Fruit fly (Drosophila melanogaster) whole organism, embryonic: ENCODE measurements around the gene CG3348.

Experiments used
- CG10147 ChIP-seq: fragments of 200-800 bp; sonication (Bioruptor generic); optimal IDR thresholded peaks from 2 replicates; lab custom pipeline; 2019; ENCODE audit warnings: missing biosample characterization, mild to moderate bottlenecking, missing genetic modification characterization, moderate library complexity
- CG10959 ChIP-seq: fragments of 200-800 bp; sonication (Bioruptor generic); IDR thresholded peaks from 2 replicates; pipeline ENCODE4 v1.3.6; 2022; ENCODE audit warnings: missing biosample characterization, missing genetic modification characterization
- CG10979 ChIP-seq: fragments of 200-800 bp; sonication (Bioruptor generic); optimal IDR thresholded peaks from 2 replicates; lab custom pipeline; 2018; ENCODE audit warnings: missing biosample characterization, mild to moderate bottlenecking, missing genetic modification characterization, moderate library complexity
- CG11085 ChIP-seq: fragments of 200-800 bp; sonication (Bioruptor generic); IDR thresholded peaks from 2 replicates; pipeline ENCODE4 v1.3.6; 2022; ENCODE audit warnings: missing biosample characterization, missing genetic modification characterization
- CG11398 ChIP-seq: fragments of 200-800 bp; sonication (Bioruptor generic); optimal IDR thresholded peaks from 2 replicates; lab custom pipeline; 2016; ENCODE audit warnings: missing biosample characterization, missing genetic modification characterization
- CG11456 ChIP-seq: fragments of 200-800 bp; sonication (Bioruptor generic); IDR thresholded peaks from 3 replicates; pipeline ENCODE4 v1.3.6; 2022; ENCODE audit warnings: missing biosample characterization, missing genetic modification characterization
- CG12071 ChIP-seq: fragments of 200-800 bp; sonication (Bioruptor generic); optimal IDR thresholded peaks from 3 replicates; lab custom pipeline; 2018; ENCODE audit warnings: missing biosample characterization, mild to moderate bottlenecking, missing genetic modification characterization
- CG12219 ChIP-seq: fragments of 200-800 bp; sonication (Bioruptor generic); optimal IDR thresholded peaks from 3 replicates; lab custom pipeline; 2018; ENCODE audit warnings: missing biosample characterization, mild to moderate bottlenecking, missing genetic modification characterization
- CG13775 ChIP-seq: fragments of 200-800 bp; sonication (Bioruptor generic); optimal IDR thresholded peaks from 3 replicates; lab custom pipeline; 2017; ENCODE audit warnings: missing biosample characterization, mild to moderate bottlenecking, missing genetic modification characterization
- CG15479 ChIP-seq: fragments of 200-800 bp; sonication (Bioruptor generic); optimal IDR thresholded peaks from 3 replicates; lab custom pipeline; 2019; ENCODE audit warnings: missing biosample characterization, mild to moderate bottlenecking, missing genetic modification characterization, moderate library complexity
- CG17328 ChIP-seq: fragments of 200-800 bp; sonication (Bioruptor generic); IDR thresholded peaks from 2 replicates; pipeline ENCODE4 v1.3.6; 2022; ENCODE audit warnings: missing biosample characterization, missing genetic modification characterization
- CG17612 ChIP-seq: fragments of 200-800 bp; sonication (Bioruptor generic); IDR thresholded peaks from 2 replicates; pipeline ENCODE4 v1.3.6; 2022; ENCODE audit warnings: missing biosample characterization, missing genetic modification characterization
- CG17802 ChIP-seq: fragments of 200-800 bp; sonication (Bioruptor generic); optimal IDR thresholded peaks from 2 replicates; lab custom pipeline; 2018; ENCODE audit warnings: missing biosample characterization, mild to moderate bottlenecking, missing genetic modification characterization, moderate library complexity
- CG1792 ChIP-seq: fragments of 200-800 bp; sonication (Bioruptor generic); optimal IDR thresholded peaks from 2 replicates; lab custom pipeline; 2016; ENCODE audit warnings: missing biosample characterization, missing genetic modification characterization
- CG18262 ChIP-seq: fragments of 200-800 bp; optimal IDR thresholded peaks from 3 replicates; lab custom pipeline; 2019; ENCODE audit warnings: missing biosample characterization, mild to moderate bottlenecking, missing genetic modification characterization, moderate library complexity
- CG42726 ChIP-seq: fragments of 200-800 bp; sonication (Bioruptor generic); IDR thresholded peaks from 2 replicates; pipeline ENCODE4 v1.3.6; 2022; ENCODE audit warnings: missing biosample characterization, missing genetic modification characterization; ENCODE audit not compliant: partially characterized antibody
- CG4282 ChIP-seq: fragments of 200-800 bp; sonication (Bioruptor generic); optimal IDR thresholded peaks from 2 replicates; lab custom pipeline; 2016; ENCODE audit warnings: missing biosample characterization, missing genetic modification characterization
- CG8359 ChIP-seq: fragments of 200-800 bp; sonication (Bioruptor generic); optimal IDR thresholded peaks from 2 replicates; lab custom pipeline; 2017; ENCODE audit warnings: missing biosample characterization, mild to moderate bottlenecking, missing genetic modification characterization, borderline replicate concordance
- CG9437 ChIP-seq: fragments of 200-800 bp; sonication (Bioruptor generic); optimal IDR thresholded peaks from 2 replicates; lab custom pipeline; 2018; ENCODE audit warnings: missing biosample characterization, mild to moderate bottlenecking, missing genetic modification characterization
- D19A ChIP-seq: fragments of 200-800 bp; optimal IDR thresholded peaks from 3 replicates; lab custom pipeline; 2019; ENCODE audit warnings: missing biosample characterization, mild to moderate bottlenecking, missing genetic modification characterization, moderate library complexity
- Dref ChIP-seq: fragments of 200-800 bp; sonication (Bioruptor generic); IDR thresholded peaks from 2 replicates; pipeline ENCODE4 v1.3.6; 2022; ENCODE audit warnings: missing biosample characterization, missing genetic modification characterization
- ERR ChIP-seq: fragments of 200-800 bp; sonication (Bioruptor generic); optimal IDR thresholded peaks from 2 replicates; lab custom pipeline; 2016; ENCODE audit warnings: missing biosample characterization, missing genetic modification characterization
- Gug ChIP-seq: fragments of 200-800 bp; sonication (Bioruptor generic); IDR thresholded peaks from 4 replicates; pipeline ENCODE4 v1.3.6; 2022; ENCODE audit warnings: missing biosample characterization, missing genetic modification characterization
- HLH54F ChIP-seq: fragments of 200-800 bp; sonication (Bioruptor generic); optimal IDR thresholded peaks from 3 replicates; lab custom pipeline; 2016; ENCODE audit warnings: missing biosample characterization, missing genetic modification characterization
- Hr39 ChIP-seq: fragments of >200 bp; optimal IDR thresholded peaks from 2 replicates; lab custom pipeline; 2017
- MBD-R2 ChIP-seq: fragments of 200-800 bp; sonication (Bioruptor generic); IDR thresholded peaks from 2 replicates; pipeline ENCODE4 v1.3.6; 2022; ENCODE audit warnings: missing biosample characterization, missing genetic modification characterization
- Mad ChIP-seq: fragments of 200-800 bp; sonication (Bioruptor generic); optimal IDR thresholded peaks from 2 replicates; lab custom pipeline; 2016; ENCODE audit warnings: missing biosample characterization, missing genetic modification characterization
- Optix ChIP-seq: fragments of 200-800 bp; sonication (Bioruptor generic); IDR thresholded peaks from 3 replicates; pipeline ENCODE4 v1.3.6; 2022; ENCODE audit warnings: missing biosample characterization, missing genetic modification characterization
- Sox102F ChIP-seq: fragments of 200-800 bp; sonication (Bioruptor generic); optimal IDR thresholded peaks from 2 replicates; lab custom pipeline; 2018; ENCODE audit warnings: missing biosample characterization, mild to moderate bottlenecking, missing genetic modification characterization, moderate library complexity
- Spps ChIP-seq: fragments of 200-800 bp; sonication (Bioruptor generic); optimal IDR thresholded peaks from 2 replicates; lab custom pipeline; 2018; ENCODE audit warnings: missing biosample characterization, mild to moderate bottlenecking, missing genetic modification characterization
- TFAM ChIP-seq: fragments of 200-800 bp; sonication (Bioruptor generic); optimal IDR thresholded peaks from 2 replicates; lab custom pipeline; 2017; ENCODE audit warnings: missing biosample characterization, missing genetic modification characterization, inconsistent platforms
- Usf ChIP-seq: fragments of 200-800 bp; sonication (Bioruptor generic); optimal IDR thresholded peaks from 2 replicates; lab custom pipeline; 2017; ENCODE audit warnings: missing genotype, missing biosample characterization, missing genetic modification characterization
- YL-1 ChIP-seq: fragments of 200-800 bp; sonication (Bioruptor generic); optimal IDR thresholded peaks from 3 replicates; lab custom pipeline; 2017; ENCODE audit warnings: missing biosample characterization, mild to moderate bottlenecking, missing genetic modification characterization
- ap ChIP-seq: fragments of 200-800 bp; sonication (Bioruptor generic); IDR thresholded peaks from 2 replicates; pipeline ENCODE4 v1.3.6; 2022; ENCODE audit warnings: missing biosample characterization, missing genetic modification characterization
- ara ChIP-seq: fragments of 200-800 bp; sonication (Bioruptor generic); IDR thresholded peaks from 2 replicates; pipeline ENCODE4 v1.3.6; 2022; ENCODE audit warnings: missing biosample characterization, missing genetic modification characterization
- bcd ChIP-seq: fragments of 200-800 bp; sonication (Bioruptor generic); optimal IDR thresholded peaks from 2 replicates; lab custom pipeline; 2017; ENCODE audit warnings: missing biosample characterization, mild to moderate bottlenecking, missing genetic modification characterization
- bsh ChIP-seq, 2 experiments: fragments of 200-800 bp; sonication (Bioruptor generic); optimal IDR thresholded peaks; 2 replicates each; lab custom pipeline; 2017 to 2018; ENCODE audit warnings: mild to moderate bottlenecking in 2 of 2, missing biosample characterization in 2 of 2, missing genetic modification characterization in 2 of 2, moderate library complexity in 1 of 2
- chm ChIP-seq: fragments of 200-800 bp; sonication (Bioruptor generic); IDR thresholded peaks from 2 replicates; pipeline ENCODE4 v1.3.6; 2022; ENCODE audit warnings: missing biosample characterization, missing genetic modification characterization
- exex ChIP-seq: fragments of 200-800 bp; sonication (Bioruptor generic); optimal IDR thresholded peaks from 4 replicates; lab custom pipeline; 2018; ENCODE audit warnings: missing biosample characterization, mild to moderate bottlenecking, missing genetic modification characterization, moderate library complexity
- ftz-f1 ChIP-seq: fragments of 200-800 bp; sonication (Bioruptor generic); optimal IDR thresholded peaks from 2 replicates; lab custom pipeline; 2016; ENCODE audit warnings: missing biosample characterization, missing genetic modification characterization
- gcm ChIP-seq: fragments of 200-800 bp; sonication (Bioruptor generic); optimal IDR thresholded peaks from 2 replicates; lab custom pipeline; 2019; ENCODE audit warnings: missing biosample characterization, mild to moderate bottlenecking, missing genetic modification characterization, moderate library complexity
- gem ChIP-seq: fragments of 200-800 bp; sonication (Bioruptor generic); optimal IDR thresholded peaks from 2 replicates; lab custom pipeline; 2019; ENCODE audit warnings: missing biosample characterization, mild to moderate bottlenecking, missing genetic modification characterization, moderate library complexity
- gsb ChIP-seq: fragments of 200-800 bp; sonication (Bioruptor generic); IDR thresholded peaks from 2 replicates; pipeline ENCODE4 v1.3.6; 2022; ENCODE audit warnings: missing biosample characterization, missing genetic modification characterization
- ind ChIP-seq: fragments of 200-800 bp; sonication (Bioruptor generic); optimal IDR thresholded peaks from 3 replicates; lab custom pipeline; 2016; ENCODE audit warnings: missing biosample characterization, missing genetic modification characterization
- jigr1 ChIP-seq: fragments of 200-800 bp; sonication (Bioruptor generic); IDR thresholded peaks from 3 replicates; pipeline ENCODE4 v1.3.6; 2022; ENCODE audit warnings: missing biosample characterization, missing genetic modification characterization
- maf-S ChIP-seq: fragments of 200-800 bp; sonication (Bioruptor generic); optimal IDR thresholded peaks from 2 replicates; lab custom pipeline; 2016; ENCODE audit warnings: missing biosample characterization, missing genetic modification characterization
- p53 ChIP-seq: fragments of 200-800 bp; sonication (Bioruptor generic); optimal IDR thresholded peaks from 2 replicates; lab custom pipeline; 2016; ENCODE audit warnings: missing biosample characterization, missing genetic modification characterization
- pho ChIP-seq: fragments of 200-800 bp; sonication (Bioruptor generic); optimal IDR thresholded peaks from 2 replicates; lab custom pipeline; 2016; ENCODE audit warnings: missing biosample characterization, missing genetic modification characterization
- sens-2 ChIP-seq: fragments of 200-800 bp; sonication (Bioruptor generic); IDR thresholded peaks from 2 replicates; pipeline ENCODE4 v1.3.6; 2022; ENCODE audit warnings: missing biosample characterization, missing genetic modification characterization
- shn ChIP-seq: fragments of 200-800 bp; sonication (Bioruptor generic); optimal IDR thresholded peaks from 3 replicates; lab custom pipeline; 2016; ENCODE audit warnings: missing biosample characterization, missing genetic modification characterization
- sna ChIP-seq: fragments of 200-800 bp; sonication (Bioruptor generic); IDR thresholded peaks from 2 replicates; pipeline ENCODE4 v1.3.6; 2022; ENCODE audit warnings: missing biosample characterization, missing genetic modification characterization; ENCODE audit not compliant: partially characterized antibody
- zen ChIP-seq: fragments of 200-800 bp; sonication (Bioruptor generic); optimal IDR thresholded peaks from 3 replicates; lab custom pipeline; 2018; ENCODE audit warnings: missing biosample characterization, mild to moderate bottlenecking, missing genetic modification characterization, moderate library complexity

The CG3348 gene

DNA sequence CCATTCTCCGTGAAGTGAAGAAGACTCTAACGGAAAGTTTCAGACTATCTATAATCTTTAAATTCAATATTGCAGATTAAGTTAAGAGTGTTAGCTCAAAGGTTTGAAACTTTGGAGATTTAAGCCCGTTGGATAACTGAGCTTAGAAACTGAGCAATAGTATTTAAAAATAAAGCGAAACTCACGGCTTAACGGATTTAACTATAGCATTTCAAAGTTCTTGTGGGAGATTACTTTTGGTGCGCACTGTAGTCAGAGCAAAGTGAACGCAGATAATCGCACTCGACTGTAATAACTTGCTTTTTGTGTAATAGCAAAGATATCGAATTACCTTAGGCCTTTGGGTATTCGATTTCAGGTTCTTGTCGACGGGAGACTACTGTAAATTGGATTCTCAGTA, 9.7 kb downstream of the CG3348 start, which contains the start of gene mrt (continued):
- TF ChIP-seq CG11085 (no peak), CG11398 (GFP tag; lab: Kevin White, UChicago) (peak; percentile 46), ind (GFP tag; lab: Kevin White, UChicago) (peak; percentile 54), ERR (GFP tag; lab: Kevin White, UChicago) (peak; percentile 42), MBD-R2 (peak; percentile 28; the same call in 1 of the 2 replicates), zen (no peak), sna (GFP tag; lab: Robert Waterston, UW) (no peak), D19A (tag; lab: Kevin White, UChicago) (peak; percentile 30), p53 (GFP tag; lab: Kevin White, UChicago) (no peak), maf-S (GFP tag; lab: Kevin White, UChicago) (peak; percentile 58), CG10959 (GFP tag; lab: Robert Waterston, UW) (no peak), CG15479 (GFP tag; lab: Kevin White, UChicago) (no peak), shn (GFP tag; lab: Kevin White, UChicago) (peak; percentile 46), CG17612 (no peak), exex (tag; lab: Kevin White, UChicago) (no peak), Spps (tag; lab: Kevin White, UChicago) (no peak), ap (GFP tag; lab: Robert Waterston, UW) (no peak), gcm (GFP tag; lab: Kevin White, UChicago) (no peak), CG42726 (GFP tag; lab: Robert Waterston, UW) (no peak), sens-2 (GFP tag; lab: Robert Waterston, UW) (no peak), CG17328 (GFP tag; lab: Robert Waterston, UW) (0 out of 2 replicates have a peak, but pooled peaks have one; percentile 43), YL-1 (GFP tag; lab: Kevin White, UChicago) (no peak), CG9437 (GFP tag; lab: Kevin White, UChicago) (peak; percentile 16), Sox102F (GFP tag; lab: Kevin White, UChicago) (peak; percentile 41), Mad (no peak), CG17802 (tag; lab: Kevin White, UChicago) (peak; percentile 40), CG4282 (GFP tag; lab: Kevin White, UChicago) (peak; percentile 24), Dref (GFP tag; lab: Robert Waterston, UW) (peak; percentile 35; the same call in 1 of the 2 replicates), ara (GFP tag; lab: Robert Waterston, UW) (no peak), jigr1 (no peak), bcd (GFP tag; lab: Kevin White, UChicago) (peak; percentile 63), Optix (GFP tag; lab: Robert Waterston, UW) (no peak), Hr39 (lab: Kevin White, UChicago) (no peak), Usf (GFP tag; lab: Kevin White, UChicago) (peak; percentile 6), pho (peak; percentile 52), CG8359 (GFP tag; lab: Kevin White, UChicago) (no peak), CG10147 (GFP tag; lab: Kevin White, UChicago) (no peak), ftz-f1 (GFP tag; lab: Kevin White, UChicago) (no peak), TFAM (no peak), gem (peak; percentile 66), CG12071 (GFP tag; lab: Kevin White, UChicago) (no peak), chm (GFP tag; lab: Robert Waterston, UW) (no peak), CG13775 (GFP tag; lab: Kevin White, UChicago) (peak; percentile 65), CG10979 (peak; percentile 23), CG18262 (tag; lab: Kevin White, UChicago) (peak; percentile 34), gsb (no peak), CG12219 (no peak), CG11456 (GFP tag; lab: Robert Waterston, UW) (0 out of 3 replicates have a peak, but pooled peaks have one; percentile 50), bsh (GFP tag; optimal IDR thresholded peaks at IDR 0.05; lab: Kevin White, UChicago) (peak in 1 of 2 experiments; percentile 35), Gug (GFP tag; lab: Robert Waterston, UW) (peak; percentile 32; the same call in 1 of the 4 replicates), CG1792 (GFP tag; lab: Kevin White, UChicago) (peak; percentile 10), HLH54F (GFP tag; lab: Kevin White, UChicago) (peak; percentile 55)
